Worm (Caenorhabditis elegans) whole organism, L4 larva: ENCODE measurements around the gene Y6E2A.1.

ENCODE experiments used
- dmd-8 ChIP-seq: fragments of 200-800 bp; sonication (Bioruptor generic); IDR thresholded peaks from 2 replicates; pipeline ENCODE4 v1.3.6; 2022; ENCODE audit warnings: missing genetic modification characterization, missing compliant biosample characterization
- jun-1 ChIP-seq: fragments of 150-350 bp; optimal IDR thresholded peaks from 2 replicates; lab custom pipeline; 2014; ENCODE audit warnings: missing biosample characterization, missing genetic modification reagents, missing genetic modification characterization
- nhr-11 ChIP-seq: fragments of 150-350 bp; optimal IDR thresholded peaks from 2 replicates; lab custom pipeline; 2014; ENCODE audit warnings: missing biosample characterization, missing genetic modification characterization
- nhr-77 ChIP-seq: fragments of 150-350 bp; optimal IDR thresholded peaks from 2 replicates; lab custom pipeline; 2014; ENCODE audit warnings: missing biosample characterization, missing genetic modification characterization
- pqm-1 ChIP-seq: sonication (generic microtip); optimal IDR thresholded peaks from 2 replicates; lab custom pipeline; 2017; ENCODE audit warnings: missing biosample characterization, missing genetic modification characterization
- unc-130 ChIP-seq: sonication (generic microtip); optimal IDR thresholded peaks from 2 replicates; lab custom pipeline; 2016; ENCODE audit warnings: missing genetic modification reagents, missing genetic modification characterization, missing compliant biosample characterization

DNA sequence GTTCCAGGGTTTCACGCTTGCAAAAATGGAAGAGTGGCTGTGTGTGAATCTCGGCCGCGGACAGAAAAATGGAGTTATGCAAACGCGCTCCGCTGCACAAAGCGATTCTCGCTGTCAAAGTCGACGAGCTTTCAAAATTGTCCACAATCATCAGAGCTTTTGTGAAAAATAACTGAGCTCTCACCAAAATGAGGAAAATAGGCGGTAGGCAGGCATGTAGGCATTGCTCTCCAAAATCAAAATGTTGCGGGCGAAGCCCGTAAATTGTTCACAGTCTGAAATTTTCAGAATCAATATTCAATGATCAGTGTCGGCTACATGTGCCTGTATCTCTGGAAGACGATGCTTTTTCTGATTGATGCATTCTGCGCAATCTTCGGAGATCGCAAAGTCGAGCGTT, 41.4 kb downstream of the Y6E2A.1 start, which contains the start of gene K06B4.4:
- TF ChIP-seq dmd-8 (GFP tag; lab: Robert Waterston, UW), result no peak
- no peak for TF ChIP-seq nhr-11 (tag; lab: Kevin White, UChicago)
- TF ChIP-seq pqm-1, result no peak
- no peak for TF ChIP-seq nhr-77 (tag; lab: Kevin White, UChicago)
- TF ChIP-seq unc-130 (GFP tag; lab: Kevin White, UChicago), result no peak
- TF ChIP-seq jun-1 (tag; lab: Kevin White, UChicago), result no peak
